Worm (Caenorhabditis elegans): ENCODE results near the gene clc-23.

ce11 chrIII:1058074-1058473 lies 37.3 kb downstream of the clc-23 start:
- TF ChIP-seq cog-1 (tag; optimal IDR thresholded peaks at IDR 0.05) (no peak), T22C8.4 (GFP tag; IDR thresholded peaks at IDR 0.05) (peak; percentile 84), flt-1 (GFP tag; IDR thresholded peaks at IDR 0.05) (no peak), ref-1 (GFP tag; conservative IDR thresholded peaks at IDR 0.05) (no peak), med-1 (GFP tag; optimal IDR thresholded peaks at IDR 0.05; ENCODE audit: insufficient read depth) (no peak), ztf-23 (GFP tag; IDR thresholded peaks at IDR 0.05) (no peak), tab-1 (GFP tag; IDR thresholded peaks at IDR 0.05) (no peak), ztf-29 (GFP tag; IDR thresholded peaks at IDR 0.05) (no peak)

All from whole organism, midembryonic.